Fruit fly (Drosophila melanogaster) whole organism, wandering third instar larva: Measurements from ENCODE around the gene CG17300.

Source experiments
- Mio ChIP-seq: sonication (Bioruptor generic); optimal IDR thresholded peaks from 2 replicates; lab custom pipeline; 2016; ENCODE audit warnings: missing biosample characterization, missing genetic modification characterization
- Myc ChIP-seq: fragments of >200 bp; optimal IDR thresholded peaks from 2 replicates; lab custom pipeline; 2017
- fru ChIP-seq: fragments of 200-800 bp; sonication (Bioruptor generic); optimal IDR thresholded peaks from 3 replicates; lab custom pipeline; 2016; ENCODE audit warnings: missing biosample characterization, mild to moderate bottlenecking, missing genetic modification characterization
- h ChIP-seq: fragments of 200-800 bp; sonication (Bioruptor generic); optimal IDR thresholded peaks from 3 replicates; lab custom pipeline; 2016; ENCODE audit warnings: missing biosample characterization, mild to moderate bottlenecking, missing genetic modification characterization
- pan ChIP-seq: fragments of >200 bp; optimal IDR thresholded peaks from 2 replicates; lab custom pipeline; 2017
- psq ChIP-seq: fragments of 200-800 bp; sonication (Bioruptor generic); optimal IDR thresholded peaks from 3 replicates; lab custom pipeline; 2017; ENCODE audit warnings: missing biosample characterization, mild to moderate bottlenecking, missing genetic modification characterization, moderate library complexity
- rgr ChIP-seq: fragments of 200-800 bp; sonication (Bioruptor generic); optimal IDR thresholded peaks from 3 replicates; lab custom pipeline; 2016; ENCODE audit warnings: missing biosample characterization, mild to moderate bottlenecking, missing genetic modification characterization
- sage ChIP-seq: fragments of 200-800 bp; sonication (Bioruptor generic); optimal IDR thresholded peaks from 2 replicates; lab custom pipeline; 2016; ENCODE audit warnings: missing biosample characterization, mild to moderate bottlenecking, missing genetic modification characterization
- tai ChIP-seq: sonication (Bioruptor generic); optimal IDR thresholded peaks from 2 replicates; lab custom pipeline; 2016; ENCODE audit warnings: missing biosample characterization, missing genetic modification characterization
- usp ChIP-seq: fragments of >200 bp; optimal IDR thresholded peaks from 2 replicates; lab custom pipeline; 2017; ENCODE audit warnings: missing biosample characterization, missing genetic modification characterization

- TF ChIP-seq h (GFP tag; lab: Kevin White, UChicago): no peak
- TF ChIP-seq psq (GFP tag; lab: Kevin White, UChicago): no peak
- TF ChIP-seq fru: no peak
- TF ChIP-seq tai (GFP tag; lab: Kevin White, UChicago): no peak
- TF ChIP-seq rgr: no peak
- no peak for TF ChIP-seq usp (GFP tag; lab: Kevin White, UChicago)
- no peak for TF ChIP-seq pan (lab: Kevin White, UChicago)
- TF ChIP-seq Mio (GFP tag; lab: Kevin White, UChicago): no peak
- no peak for TF ChIP-seq sage (GFP tag; lab: Kevin White, UChicago)
- no peak for TF ChIP-seq Myc
These were observed 24.3 kb upstream of the CG17300 start for dm6 chr3L:13111422-13111821.
